Worm (Caenorhabditis elegans) whole organism, L1 larva: ENCODE results near the gene bcf-1.

ENCODE experiments used
- ceh-82 ChIP-seq, 3 experiments: fragments of 150-350 bp in 1 of 3; sonication (generic microtip) in 2 of 3; optimal IDR thresholded peaks; 2 replicates each; lab custom pipeline; 2014 to 2017; ENCODE audit warnings: missing biosample characterization in 3 of 3, missing genetic modification characterization in 3 of 3
- hpl-2 ChIP-seq: fragments of 150-350 bp; optimal IDR thresholded peaks from 2 replicates; lab custom pipeline; 2014; ENCODE audit warnings: missing biosample characterization, missing genetic modification reagents, missing genetic modification characterization
- isw-1 ChIP-seq: fragments of 200-800 bp; sonication (Bioruptor generic); IDR thresholded peaks from 2 replicates; pipeline ENCODE4 v1.3.6; 2022; ENCODE audit warnings: missing genetic modification characterization, missing compliant biosample characterization
- lin-13 ChIP-seq: fragments of 150-350 bp; optimal IDR thresholded peaks from 2 replicates; lab custom pipeline; 2014; ENCODE audit warnings: missing biosample characterization, missing genetic modification reagents, missing genetic modification characterization
- lin-35 ChIP-seq, 2 experiments: fragments of 150-350 bp; optimal IDR thresholded peaks; 2 replicates each; lab custom pipeline; 2014; ENCODE audit warnings: missing biosample characterization in 2 of 2, missing genetic modification characterization in 2 of 2, missing genetic modification reagents in 2 of 2
- nhr-28 ChIP-seq: fragments of 150-350 bp; optimal IDR thresholded peaks from 2 replicates; lab custom pipeline; 2014; ENCODE audit warnings: missing biosample characterization, missing genetic modification characterization
- nhr-77 ChIP-seq: fragments of 150-350 bp; optimal IDR thresholded peaks from 2 replicates; lab custom pipeline; 2014; ENCODE audit warnings: missing biosample characterization, missing genetic modification characterization
- nhr-90 ChIP-seq: sonication (generic microtip); optimal IDR thresholded peaks from 2 replicates; lab custom pipeline; 2016; ENCODE audit warnings: mild to moderate bottlenecking, missing genetic modification characterization, missing compliant biosample characterization; ENCODE audit not compliant: poor library complexity
- snpc-4 ChIP-seq: fragments of 150-350 bp; optimal IDR thresholded peaks from 2 replicates; lab custom pipeline; 2014; ENCODE audit warnings: missing biosample characterization, missing genetic modification characterization
- vab-15 ChIP-seq: sonication (generic microtip); optimal IDR thresholded peaks from 2 replicates; lab custom pipeline; 2017; ENCODE audit warnings: missing genotype, mild to moderate bottlenecking, missing genetic modification characterization, missing compliant biosample characterization
- zag-1 ChIP-seq: fragments of 150-350 bp; optimal IDR thresholded peaks from 2 replicates; lab custom pipeline; 2014; ENCODE audit warnings: missing biosample characterization, missing genetic modification characterization

- no peak for TF ChIP-seq nhr-77
- no peak for TF ChIP-seq ceh-82 (tag; optimal IDR thresholded peaks at IDR 0.05; lab: Kevin White, UChicago)
- no peak for TF ChIP-seq zag-1 (tag; lab: Kevin White, UChicago)
- TF ChIP-seq snpc-4 (tag; lab: Kevin White, UChicago) = no peak
- TF ChIP-seq nhr-28 (tag; lab: Kevin White, UChicago) = no peak
- TF ChIP-seq nhr-90 (tag; lab: Kevin White, UChicago) = no peak
- TF ChIP-seq isw-1 (GFP tag; lab: Robert Waterston, UW) = no peak
- no peak for TF ChIP-seq vab-15 (tag; lab: Kevin White, UChicago)
- no peak for TF ChIP-seq lin-35 (GFP tag; optimal IDR thresholded peaks at IDR 0.05; lab: Kevin White, UChicago)
- no peak for TF ChIP-seq hpl-2 (GFP tag; lab: Kevin White, UChicago)
- no peak for TF ChIP-seq lin-13 (GFP tag; lab: Kevin White, UChicago)
Observed at ce11 chrV:6355412-6355811, 53.2 kb downstream of the bcf-1 start.
